Worm (Caenorhabditis elegans): ENCODE data around the gene ncap-1.

Gene ncap-1

DNA sequence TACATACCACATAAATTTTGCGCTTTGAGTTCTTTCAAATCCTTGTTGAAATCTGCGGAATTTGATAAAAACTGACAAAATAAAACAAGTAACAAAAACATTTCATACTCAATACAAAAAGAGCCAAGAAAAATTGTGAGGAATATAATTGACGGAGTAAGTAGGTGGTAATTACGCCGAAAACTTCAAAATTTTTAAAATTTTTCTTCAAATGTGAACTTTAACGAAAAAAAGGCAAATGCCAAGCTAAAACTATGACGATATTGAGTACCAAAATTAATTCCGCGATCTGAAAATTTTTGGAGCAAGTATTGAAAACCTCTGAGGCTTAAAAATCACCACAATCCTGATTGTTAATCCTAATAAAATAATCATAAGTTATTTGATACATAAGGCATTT lies 33.5 kb upstream of the ncap-1 start, which contains the start of gene irld-51:
irld-51 (minus strand) TSS at position 101 of the 400 bp plus-strand sequence.
- TF ChIP-seq elt-3 (tag; optimal IDR thresholded peaks at IDR 0.05) (no peak), fkh-4 (tag; optimal IDR thresholded peaks at IDR 0.05; ENCODE audit: borderline replicate concordance) (no peak), hlh-17 (GFP tag; optimal IDR thresholded peaks at IDR 0.05; ENCODE audit: borderline replicate concordance) (no peak), sup-37 (GFP tag; optimal IDR thresholded peaks at IDR 0.05) (no peak), nhr-76 (tag; optimal IDR thresholded peaks at IDR 0.05) (no peak), snu-23 (GFP tag; optimal IDR thresholded peaks at IDR 0.05) (no peak), ama-1 (optimal IDR thresholded peaks at IDR 0.05) (no peak), nhr-84 (tag; optimal IDR thresholded peaks at IDR 0.05) (no peak), nhr-237 (tag; optimal IDR thresholded peaks at IDR 0.05) (no peak), lir-3 (tag; optimal IDR thresholded peaks at IDR 0.05; ENCODE audit: poor library complexity) (no peak), unc-98 (GFP tag; IDR thresholded peaks at IDR 0.05) (no peak), nhr-71 (tag; optimal IDR thresholded peaks at IDR 0.05) (no peak), dsc-1 (tag; optimal IDR thresholded peaks at IDR 0.05) (no peak), ceh-88 (GFP tag; IDR thresholded peaks at IDR 0.05) (no peak), snpc-4 (tag; optimal IDR thresholded peaks at IDR 0.05) (no peak)

DNA sequence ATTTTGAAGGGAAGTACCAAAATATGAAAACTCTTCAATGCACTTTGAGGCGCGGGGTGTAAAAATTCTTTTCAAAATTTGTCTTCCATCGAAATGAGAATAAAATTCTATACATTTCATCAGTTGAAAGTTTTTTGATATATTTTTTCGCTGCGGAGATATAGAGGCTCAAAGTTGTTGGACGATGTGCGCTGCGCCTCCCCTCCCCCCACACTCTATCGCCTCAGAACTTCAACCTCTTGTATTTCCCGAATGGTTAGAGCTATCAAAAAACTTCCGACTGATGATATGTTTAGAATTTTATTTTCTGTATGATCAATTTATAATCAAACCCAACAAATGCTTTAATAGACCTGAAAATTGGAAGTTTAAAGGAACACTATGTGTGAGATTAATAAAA lies 29.5 kb upstream of the ncap-1 start:
- no peak for TF ChIP-seq alr-1 (tag; optimal IDR thresholded peaks at IDR 0.05; ENCODE audit: borderline replicate concordance)
- no peak for TF ChIP-seq swsn-7 (tag; optimal IDR thresholded peaks at IDR 0.05)

DNA sequence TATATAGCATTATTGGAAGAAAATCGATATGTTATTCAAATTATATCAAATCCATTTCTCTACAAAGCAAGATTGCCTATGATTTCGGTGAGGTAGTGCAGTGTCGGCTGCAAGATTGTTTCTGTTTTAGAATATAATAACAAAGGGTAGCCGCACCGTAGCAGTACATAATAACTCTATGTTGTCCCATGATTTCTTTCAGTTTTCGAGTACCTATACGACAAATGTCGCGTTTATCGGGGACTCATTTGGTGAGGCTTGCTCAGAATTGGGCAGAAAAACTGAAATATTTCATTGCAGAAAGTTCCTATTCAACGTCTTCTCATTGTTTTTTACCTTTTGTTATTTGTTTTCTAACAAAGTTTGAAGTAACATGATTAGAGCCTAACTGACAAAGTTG lies 27.3 kb upstream of the ncap-1 start, which contains the start of gene srw-79:
srw-79 (plus strand) TSS at position 301 of the 400 bp plus-strand sequence.
- no peak for TF ChIP-seq unc-30 (tag; optimal IDR thresholded peaks at IDR 0.05)
- TF ChIP-seq elt-3 (tag; optimal IDR thresholded peaks at IDR 0.05), result no peak
- no peak for TF ChIP-seq ztf-11 (tag; optimal IDR thresholded peaks at IDR 0.05)
- TF ChIP-seq nhr-77 (tag; optimal IDR thresholded peaks at IDR 0.05), result no peak
- TF ChIP-seq tlp-1 (tag; optimal IDR thresholded peaks at IDR 0.05), result no peak
- TF ChIP-seq nhr-90 (tag; optimal IDR thresholded peaks at IDR 0.05; ENCODE audit: poor library complexity), result no peak
- no peak for TF ChIP-seq ceh-63 (GFP tag; optimal IDR thresholded peaks at IDR 0.05)
- TF ChIP-seq swsn-7 (tag; optimal IDR thresholded peaks at IDR 0.05), result no peak
- TF ChIP-seq sptf-1 (tag; optimal IDR thresholded peaks at IDR 0.05), result no peak
- TF ChIP-seq nhr-237 (tag; optimal IDR thresholded peaks at IDR 0.05), result no peak

DNA sequence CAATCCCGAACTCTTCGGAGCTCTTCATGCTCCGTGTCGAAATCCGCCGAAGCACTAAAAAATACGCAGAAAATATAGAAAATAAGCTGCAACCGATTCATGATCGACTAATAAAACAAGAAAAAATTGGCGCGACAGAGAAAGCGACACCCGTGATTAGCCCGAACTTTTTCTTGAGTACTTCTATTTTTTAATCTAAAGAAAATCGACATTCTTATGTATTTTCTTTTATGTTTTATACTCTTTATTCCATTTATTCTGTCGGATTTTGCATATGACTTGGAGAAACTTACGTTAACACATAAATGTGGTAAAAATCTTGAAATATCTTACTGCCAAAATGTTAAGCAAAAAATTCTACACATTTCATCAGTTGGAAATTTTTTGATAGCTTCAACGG lies 24.9 kb upstream of the ncap-1 start, which contains the start of the genes irld-50 and irld-49:
irld-50 (minus strand) TSS at position 101 of the 400 bp plus-strand sequence.
irld-49 (plus strand) TSS at position 211 of the 400 bp plus-strand sequence.
- TF ChIP-seq nhr-12 (tag; optimal IDR thresholded peaks at IDR 0.05), result no peak
- TF ChIP-seq C04F5.9 (tag; optimal IDR thresholded peaks at IDR 0.05), result no peak
- no peak for TF ChIP-seq fkh-8 (tag; optimal IDR thresholded peaks at IDR 0.05)
- no peak for TF ChIP-seq nhr-76 (tag; optimal IDR thresholded peaks at IDR 0.05)
- TF ChIP-seq pax-3 (tag; optimal IDR thresholded peaks at IDR 0.05), result no peak
- no peak for TF ChIP-seq tlp-1 (tag; optimal IDR thresholded peaks at IDR 0.05)
- no peak for TF ChIP-seq ceh-8 (GFP tag; optimal IDR thresholded peaks at IDR 0.05)
- TF ChIP-seq nhr-237 (tag; optimal IDR thresholded peaks at IDR 0.05), result no peak
- no peak for TF ChIP-seq isw-1 (GFP tag; IDR thresholded peaks at IDR 0.05)
- no peak for TF ChIP-seq lin-39 (tag; optimal IDR thresholded peaks at IDR 0.05)
- no peak for TF ChIP-seq mdl-1 (tag; optimal IDR thresholded peaks at IDR 0.05)
- TF ChIP-seq egl-13 (tag; optimal IDR thresholded peaks at IDR 0.05), result no peak
- TF ChIP-seq unc-130 (tag; optimal IDR thresholded peaks at IDR 0.05), result no peak
- TF ChIP-seq ceh-82 (tag; optimal IDR thresholded peaks at IDR 0.05), result no peak
- TF ChIP-seq mef-2 (tag; optimal IDR thresholded peaks at IDR 0.05), result no peak
- TF ChIP-seq C16A3.4 (tag; optimal IDR thresholded peaks at IDR 0.05), result no peak
- TF ChIP-seq pag-3 (tag; optimal IDR thresholded peaks at IDR 0.05; ENCODE audit: borderline replicate concordance, insufficient read depth), result no peak
- no peak for TF ChIP-seq ama-1 (optimal IDR thresholded peaks at IDR 0.05)
- no peak for TF ChIP-seq lin-15B (tag; optimal IDR thresholded peaks at IDR 0.05)
- TF ChIP-seq blmp-1 (tag; optimal IDR thresholded peaks at IDR 0.05), result no peak
